Fruit fly (Drosophila melanogaster) Kc167 (cell line): ENCODE measurements around the gene CG42521.

ENCODE experiments used
- Myc ChIP-seq: fragments of >200 bp; optimal IDR thresholded peaks from 2 replicates; lab custom pipeline; 2017; ENCODE audit warnings: missing external identifiers
- Sin3A ChIP-seq: fragments of >200 bp; optimal IDR thresholded peaks from 2 replicates; lab custom pipeline; 2018; ENCODE audit warnings: missing external identifiers
- h ChIP-seq: fragments of >200 bp; optimal IDR thresholded peaks from 3 replicates; lab custom pipeline; 2018; ENCODE audit warnings: missing external identifiers
- ttk ChIP-seq: sonication (Bioruptor generic); optimal IDR thresholded peaks from 2 replicates; lab custom pipeline; 2017; ENCODE audit warnings: missing external identifiers

DNA sequence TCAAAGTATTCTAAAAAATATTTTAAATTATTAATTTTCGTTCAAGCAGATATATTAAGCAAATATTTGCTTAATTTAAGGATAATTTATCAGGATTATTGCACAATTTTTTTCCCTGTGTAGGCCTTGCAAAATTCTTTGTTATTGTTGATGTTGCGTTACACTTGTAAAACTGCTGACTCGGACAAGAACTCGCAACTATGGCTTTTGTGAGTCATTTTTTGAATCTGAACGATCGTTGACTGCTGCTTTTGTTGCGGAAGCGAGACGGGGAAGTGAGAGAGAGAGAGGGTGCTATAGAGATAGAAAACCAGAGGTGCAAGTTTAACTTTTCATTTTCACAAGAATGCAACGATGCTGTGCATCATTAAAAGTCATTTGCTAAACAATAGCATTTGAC lies 29.1 kb upstream of the CG42521 start:
- TF ChIP-seq h (lab: Kevin White, UChicago) (no peak), ttk (lab: Kevin White, UChicago) (no peak), Myc (no peak), Sin3A (lab: Kevin White, UChicago) (no peak)
